Worm (Caenorhabditis elegans) whole organism, young adult: Measurements from ENCODE around the gene srsx-16.

Experiments used
- F33H1.4 ChIP-seq: fragments of 200-800 bp; sonication (Bioruptor generic); IDR thresholded peaks from 2 replicates; pipeline ENCODE4 v1.3.6; 2022; ENCODE audit warnings: missing genetic modification reagents, missing genetic modification characterization, missing compliant biosample characterization
- F52B5.7 ChIP-seq: sonication (generic microtip); optimal IDR thresholded peaks from 2 replicates; lab custom pipeline; 2016; ENCODE audit warnings: mild to moderate bottlenecking, missing genetic modification characterization, missing compliant biosample characterization
- ama-1 ChIP-seq, 3 experiments: fragments of 150-350 bp in 1 of 3; sonication (generic microtip) in 2 of 3; optimal IDR thresholded peaks; 2 replicates each; lab custom pipeline; 2014 to 2018; ENCODE audit warnings: missing biosample characterization in 2 of 3, missing genetic modification characterization in 2 of 3, missing genetic modification reagents in 2 of 3
- egrh-3 ChIP-seq: fragments of 200-800 bp; sonication (Bioruptor generic); IDR thresholded peaks from 2 replicates; pipeline ENCODE4 v1.3.6; 2022; ENCODE audit warnings: missing genetic modification reagents, missing genetic modification characterization, missing compliant biosample characterization
- pha-4 ChIP-seq: fragments of 150-350 bp; sonication (generic microtip); optimal IDR thresholded peaks from 2 replicates; lab custom pipeline; 2014; ENCODE audit warnings: missing biosample characterization, missing genetic modification reagents, missing genetic modification characterization
- rpc-1 ChIP-seq, 2 experiments: fragments of 150-350 bp in 1 of 2; sonication (generic microtip) in 1 of 2; optimal IDR thresholded peaks; 2 replicates each; lab custom pipeline; 2014 to 2018; ENCODE audit warnings: missing biosample characterization in 1 of 2, missing genetic modification characterization in 1 of 2, missing genetic modification reagents in 1 of 2, missing genotype in 1 of 2
- sea-2 ChIP-seq: fragments of 200-800 bp; sonication (Bioruptor generic); IDR thresholded peaks from 2 replicates; pipeline ENCODE4 v1.3.6; 2022; ENCODE audit warnings: missing genetic modification characterization, missing compliant biosample characterization
- snpc-4 ChIP-seq, 5 experiments: fragments of 150-350 bp in 1 of 5; sonication (generic microtip) in 4 of 5; optimal IDR thresholded peaks; 2 replicates each; lab custom pipeline; 2014 to 2018; ENCODE audit warnings: missing genetic modification characterization in 5 of 5, missing biosample characterization in 3 of 5, antibody characterized with exemption in 2 of 5, mild to moderate bottlenecking in 2 of 5, missing compliant biosample characterization in 2 of 5, missing genotype in 2 of 5, moderate library complexity in 2 of 5, missing genetic modification reagents in 1 of 5
- unc-62 ChIP-seq: fragments of 150-350 bp; optimal IDR thresholded peaks from 2 replicates; lab custom pipeline; 2014; ENCODE audit warnings: missing biosample characterization, missing genetic modification reagents, missing genetic modification characterization

DNA sequence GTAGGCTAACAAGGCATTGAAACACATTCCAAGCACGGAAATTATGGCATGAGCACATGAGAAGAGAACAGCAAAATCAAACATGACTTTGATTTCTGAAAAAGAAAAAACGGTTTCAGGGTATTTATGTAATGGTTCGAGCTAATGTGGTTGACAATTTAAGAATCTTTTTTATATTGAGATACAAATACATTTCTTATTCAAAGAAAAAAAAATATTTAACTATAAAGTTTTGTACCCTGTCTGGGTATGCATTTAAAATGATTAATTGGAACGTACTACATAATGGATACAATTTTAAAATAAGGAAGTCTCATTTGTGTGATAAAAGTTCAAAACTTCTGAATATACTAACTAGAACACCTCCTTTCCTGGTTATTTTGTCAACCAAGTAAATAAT, 10.6 kb upstream of the srsx-16 start, which contains the start of gene srd-12:
- TF ChIP-seq snpc-4 (GFP tag; optimal IDR thresholded peaks at IDR 0.05; lab: Kevin White, UChicago), result no peak
- no peak for TF ChIP-seq snpc-4 (tag; optimal IDR thresholded peaks at IDR 0.05; lab: Kevin White, UChicago)
- TF ChIP-seq F33H1.4 (GFP tag; lab: Robert Waterston, UW), result no peak
- no peak for TF ChIP-seq ama-1 (optimal IDR thresholded peaks at IDR 0.05; lab: Kevin White, UChicago)
- TF ChIP-seq ama-1 (GFP tag; optimal IDR thresholded peaks at IDR 0.05; lab: Kevin White, UChicago), result no peak
- TF ChIP-seq pha-4 (tag; lab: Kevin White, UChicago), result no peak
- TF ChIP-seq egrh-3 (GFP tag; lab: Robert Waterston, UW), result no peak
- TF ChIP-seq rpc-1 (optimal IDR thresholded peaks at IDR 0.05; lab: Kevin White, UChicago), result no peak
- TF ChIP-seq rpc-1 (tag; optimal IDR thresholded peaks at IDR 0.05; lab: Kevin White, UChicago), result no peak
- TF ChIP-seq F52B5.7 (tag; lab: Kevin White, UChicago), result no peak
- TF ChIP-seq unc-62 (GFP tag; lab: Kevin White, UChicago), result no peak
- TF ChIP-seq sea-2, result no peak
